Worm (Caenorhabditis elegans): Measurements from ENCODE around the gene Y54G2A.19.

- TF ChIP-seq flt-1 (GFP tag; IDR thresholded peaks at IDR 0.05) (no peak), ref-1 (GFP tag; conservative IDR thresholded peaks at IDR 0.05) (no peak), ztf-23 (GFP tag; IDR thresholded peaks at IDR 0.05) (no peak), med-1 (GFP tag; optimal IDR thresholded peaks at IDR 0.05; ENCODE audit: insufficient read depth) (no peak), cog-1 (tag; optimal IDR thresholded peaks at IDR 0.05) (no peak), ztf-29 (GFP tag; IDR thresholded peaks at IDR 0.05) (no peak)
Observed at ce11 chrIV:2890401-2890952, 4.1 kb downstream of the Y54G2A.19 start, which contains the start of the genes nprt-1 and dib-1.

All from whole organism, midembryonic.